Fruit fly (Drosophila melanogaster) whole organism, adult: Measurements from ENCODE around the gene side-II.

ENCODE experiments used
- CG11617 ChIP-seq: fragments of 200-800 bp; sonication (Bioruptor generic); optimal IDR thresholded peaks from 2 replicates; lab custom pipeline; 2017; ENCODE audit warnings: mild to moderate bottlenecking, missing biosample characterization, missing genetic modification reagents, missing genetic modification characterization
- CG12768 ChIP-seq: fragments of 200-800 bp; sonication (Bioruptor generic); optimal IDR thresholded peaks from 2 replicates; lab custom pipeline; 2017; ENCODE audit warnings: missing biosample characterization, missing genetic modification characterization, mild to moderate bottlenecking, moderate library complexity, missing genetic modification reagents
- CG5204 ChIP-seq: fragments of 200-800 bp; sonication (Bioruptor generic); optimal IDR thresholded peaks from 2 replicates; lab custom pipeline; 2016; ENCODE audit warnings: missing biosample characterization, missing genetic modification characterization
- CG7101 ChIP-seq: fragments of 200-800 bp; sonication (Bioruptor generic); optimal IDR thresholded peaks from 2 replicates; lab custom pipeline; 2018; ENCODE audit warnings: missing biosample characterization, mild to moderate bottlenecking, missing genetic modification characterization, moderate library complexity
- Clk ChIP-seq: fragments of 200-800 bp; sonication (Bioruptor generic); optimal IDR thresholded peaks from 2 replicates; lab custom pipeline; 2017; ENCODE audit warnings: missing biosample characterization, missing genetic modification characterization
- ovo ChIP-seq: fragments of 200-800 bp; sonication (Bioruptor generic); optimal IDR thresholded peaks from 2 replicates; lab custom pipeline; 2016; ENCODE audit warnings: missing biosample characterization, missing genetic modification characterization

dm6 chr2L:15016031-15016430 is 43.9 kb upstream of the side-II start, which contains the start of gene GABA-B-R1:
- TF ChIP-seq CG7101 (no peak), CG12768 (no peak), CG5204 (GFP tag; lab: Kevin White, UChicago) (no peak), CG11617 (GFP tag; lab: Kevin White, UChicago) (no peak), ovo (GFP tag; lab: Kevin White, UChicago) (no peak), Clk (no peak)
